Worm (Caenorhabditis elegans) whole organism, mixed stage, embryonic: ENCODE results near the gene irld-15.
"Not testable (repeated sequence)": the region's sequence is repeated elsewhere in the genome, so short reads cannot be mapped to it uniquely, and the experiment has no call there.

Experiments
- M03D4.4 ChIP-seq: sonication (generic microtip); optimal IDR thresholded peaks from 2 replicates; lab custom pipeline; 2017; ENCODE audit warnings: mild to moderate bottlenecking, missing genetic modification characterization, missing compliant biosample characterization
- bed-3 ChIP-seq: fragments of 200-800 bp; sonication (Bioruptor generic); optimal IDR thresholded peaks from 3 replicates; lab custom pipeline; 2018; ENCODE audit warnings: mild to moderate bottlenecking, missing genetic modification characterization, moderate library complexity, missing compliant biosample characterization
- blmp-1 ChIP-seq: fragments of 150-350 bp; optimal IDR thresholded peaks from 2 replicates; lab custom pipeline; 2014; ENCODE audit warnings: missing biosample characterization, missing genetic modification characterization
- ceh-39 ChIP-seq: fragments of 150-350 bp; optimal IDR thresholded peaks from 2 replicates; lab custom pipeline; 2014; ENCODE audit warnings: missing biosample characterization, missing genetic modification characterization
- ceh-43 ChIP-seq: fragments of 200-800 bp; sonication (Bioruptor generic); optimal IDR thresholded peaks from 2 replicates; lab custom pipeline; 2018; ENCODE audit warnings: mild to moderate bottlenecking, missing genetic modification characterization, moderate library complexity, missing compliant biosample characterization
- ceh-83 ChIP-seq: fragments of 200-800 bp; sonication (Bioruptor generic); optimal IDR thresholded peaks from 2 replicates; lab custom pipeline; 2018; ENCODE audit warnings: mild to moderate bottlenecking, missing genetic modification characterization, missing compliant biosample characterization
- drap-1 ChIP-seq: fragments of 200-800 bp; sonication (Bioruptor generic); optimal IDR thresholded peaks from 3 replicates; lab custom pipeline; 2018; ENCODE audit warnings: mild to moderate bottlenecking, missing genetic modification characterization, missing compliant biosample characterization
- elt-1 ChIP-seq: sonication (generic microtip); optimal IDR thresholded peaks from 2 replicates; lab custom pipeline; 2017; ENCODE audit warnings: missing genetic modification characterization, mild to moderate bottlenecking, missing compliant biosample characterization, antibody characterized with exemption, moderate library complexity, borderline replicate concordance; ENCODE audit not compliant: insufficient read depth
- elt-3 ChIP-seq: fragments of 150-350 bp; optimal IDR thresholded peaks from 2 replicates; lab custom pipeline; 2014; ENCODE audit warnings: missing biosample characterization, missing genetic modification characterization
- flh-1 ChIP-seq: fragments of 200-800 bp; sonication (Bioruptor generic); optimal IDR thresholded peaks from 2 replicates; lab custom pipeline; 2018; ENCODE audit warnings: mild to moderate bottlenecking, missing genetic modification characterization, moderate library complexity, missing compliant biosample characterization
- ham-2 ChIP-seq: fragments of 200-800 bp; sonication (Bioruptor generic); optimal IDR thresholded peaks from 2 replicates; lab custom pipeline; 2018; ENCODE audit warnings: mild to moderate bottlenecking, missing genetic modification characterization, missing compliant biosample characterization
- lin-32 ChIP-seq: fragments of 200-800 bp; sonication (Bioruptor generic); optimal IDR thresholded peaks from 2 replicates; lab custom pipeline; 2018; ENCODE audit warnings: mild to moderate bottlenecking, missing genetic modification characterization, missing compliant biosample characterization
- lsy-2 ChIP-seq: fragments of 150-350 bp; optimal IDR thresholded peaks from 2 replicates; lab custom pipeline; 2014; ENCODE audit warnings: missing biosample characterization, missing genetic modification characterization
- mab-5 ChIP-seq: fragments of 150-350 bp; optimal IDR thresholded peaks from 2 replicates; lab custom pipeline; 2014; ENCODE audit warnings: missing biosample characterization, missing genetic modification characterization
- mep-1 ChIP-seq: fragments of 150-350 bp; optimal IDR thresholded peaks from 2 replicates; lab custom pipeline; 2017; ENCODE audit warnings: missing biosample characterization, missing genetic modification reagents, missing genetic modification characterization, inconsistent platforms
- mls-2 ChIP-seq: sonication (generic microtip); optimal IDR thresholded peaks from 2 replicates; lab custom pipeline; 2016; ENCODE audit warnings: mild to moderate bottlenecking, missing genetic modification characterization, moderate library complexity, missing compliant biosample characterization
- nhr-12 ChIP-seq: fragments of 150-350 bp; optimal IDR thresholded peaks from 2 replicates; lab custom pipeline; 2014; ENCODE audit warnings: missing biosample characterization, missing genetic modification characterization
- nhr-2 ChIP-seq: fragments of 150-350 bp; optimal IDR thresholded peaks from 2 replicates; lab custom pipeline; 2014; ENCODE audit warnings: missing biosample characterization, missing genetic modification characterization
- nhr-237 ChIP-seq: fragments of 150-350 bp; optimal IDR thresholded peaks from 2 replicates; lab custom pipeline; 2014; ENCODE audit warnings: missing biosample characterization, missing genetic modification characterization
- nhr-76 ChIP-seq: sonication (generic microtip); optimal IDR thresholded peaks from 2 replicates; lab custom pipeline; 2017; ENCODE audit warnings: missing biosample characterization, missing genetic modification characterization
- sem-2 ChIP-seq: fragments of 200-800 bp; sonication (Bioruptor generic); optimal IDR thresholded peaks from 2 replicates; lab custom pipeline; 2018; ENCODE audit warnings: mild to moderate bottlenecking, missing genetic modification characterization, missing compliant biosample characterization
- sptf-1 ChIP-seq: sonication (generic microtip); optimal IDR thresholded peaks from 2 replicates; lab custom pipeline; 2017; ENCODE audit warnings: mild to moderate bottlenecking, missing genetic modification characterization, moderate library complexity, missing compliant biosample characterization
- tbx-8 ChIP-seq: fragments of 200-800 bp; sonication (Bioruptor generic); optimal IDR thresholded peaks from 2 replicates; lab custom pipeline; 2018; ENCODE audit warnings: mild to moderate bottlenecking, missing genetic modification characterization, moderate library complexity, missing compliant biosample characterization
- unc-39 ChIP-seq: fragments of 150-350 bp; optimal IDR thresholded peaks from 2 replicates; lab custom pipeline; 2014; ENCODE audit warnings: missing biosample characterization, missing genetic modification characterization
- unc-62 ChIP-seq: fragments of 150-350 bp; optimal IDR thresholded peaks from 2 replicates; lab custom pipeline; 2014; ENCODE audit warnings: missing biosample characterization, missing genetic modification reagents, missing genetic modification characterization
- zip-8 ChIP-seq: fragments of 150-350 bp; optimal IDR thresholded peaks from 2 replicates; lab custom pipeline; 2014; ENCODE audit warnings: missing biosample characterization, missing genetic modification characterization

The irld-15 gene

ce11 chrV:2336151-2336550 lies 32.5 kb upstream of the irld-15 start, which contains the start of gene irld-28:
Gene irld-28, minus strand, starts transcription at chrV:2336251.
- TF ChIP-seq bed-3 (GFP tag; lab: Kevin White, UChicago) (no peak), lsy-2 (tag; lab: Kevin White, UChicago) (no peak), mep-1 (tag; lab: Kevin White, UChicago) (no peak), mab-5 (tag; lab: Kevin White, UChicago) (no peak), lin-32 (GFP tag; lab: Kevin White, UChicago) (no peak), M03D4.4 (tag; lab: Kevin White, UChicago) (no peak), sem-2 (GFP tag; lab: Kevin White, UChicago) (no peak), nhr-12 (tag; lab: Kevin White, UChicago) (no peak)
- TF ChIP-seq, all 35 proteins: peak for 0

- TF ChIP-seq blmp-1 (tag; lab: Kevin White, UChicago); flh-1; mls-2 (tag; lab: Kevin White, UChicago): not testable (repeated sequence)
Observed at ce11 chrV:2331616-2332015, 27.9 kb upstream of the irld-15 start, which contains the start of gene irld-32. Gene irld-32, plus strand, starts transcription at chrV:2331916.

- TF ChIP-seq nhr-237 (tag; lab: Kevin White, UChicago); zip-8 (tag; lab: Kevin White, UChicago); tbx-8 (GFP tag; lab: Kevin White, UChicago): not testable (repeated sequence)
Observed at ce11 chrV:2330129-2330528, 26.5 kb upstream of the irld-15 start, which contains the start of gene pud-1.1. Gene pud-1.1, plus strand, starts transcription at chrV:2330429.

ce11 chrV:2327124-2327523 lies 23.4 kb upstream of the irld-15 start:
- TF ChIP-seq ham-2 (GFP tag; lab: Kevin White, UChicago) (no peak), blmp-1 (tag; lab: Kevin White, UChicago) (no peak), nhr-12 (tag; lab: Kevin White, UChicago) (no peak), bed-3 (GFP tag; lab: Kevin White, UChicago) (no peak), elt-1 (tag; lab: Kevin White, UChicago) (no peak), zip-8 (tag; lab: Kevin White, UChicago) (no peak), nhr-76 (tag; lab: Kevin White, UChicago) (no peak), ceh-83 (no peak), mab-5 (tag; lab: Kevin White, UChicago) (no peak)

ce11 chrV:2326378-2326777 lies 22.7 kb upstream of the irld-15 start, which contains the start of gene pud-4:
Gene pud-4, plus strand, starts transcription at chrV:2326678.
- TF ChIP-seq sptf-1 (tag; lab: Kevin White, UChicago) (no peak), nhr-237 (tag; lab: Kevin White, UChicago) (no peak), ham-2 (GFP tag; lab: Kevin White, UChicago) (no peak), ceh-43 (GFP tag; lab: Kevin White, UChicago) (no peak), ceh-39 (tag; lab: Kevin White, UChicago) (no peak), nhr-76 (tag; lab: Kevin White, UChicago) (no peak), unc-39 (tag; lab: Kevin White, UChicago) (no peak), unc-62 (GFP tag; lab: Kevin White, UChicago) (no peak), flh-1 (no peak), lsy-2 (tag; lab: Kevin White, UChicago) (no peak), mep-1 (tag; lab: Kevin White, UChicago) (no peak), zip-8 (tag; lab: Kevin White, UChicago) (no peak), elt-3 (tag; lab: Kevin White, UChicago) (no peak), bed-3 (GFP tag; lab: Kevin White, UChicago) (no peak)
- TF ChIP-seq, all 35 proteins: peak for 0

- TF ChIP-seq drap-1 (GFP tag; lab: Kevin White, UChicago) (no peak), nhr-2 (tag; lab: Kevin White, UChicago) (no peak), ham-2 (GFP tag; lab: Kevin White, UChicago) (no peak), nhr-12 (tag; lab: Kevin White, UChicago) (no peak)
Observed at ce11 chrV:2325052-2325451, 21.4 kb upstream of the irld-15 start, which contains the start of gene pud-3. Gene pud-3, minus strand, starts transcription at chrV:2325152.
